Fruit fly (Drosophila melanogaster) whole organism, embryonic: ENCODE measurements around the gene CG16734.

Experiments used
- ATbp ChIP-seq: fragments of 200-800 bp; sonication (Bioruptor generic); optimal IDR thresholded peaks from 2 replicates; lab custom pipeline; 2017; ENCODE audit warnings: missing biosample characterization, mild to moderate bottlenecking, missing genetic modification characterization, missing genetic modification reagents
- Antp ChIP-seq: fragments of 200-800 bp; sonication (Bioruptor generic); optimal IDR thresholded peaks from 3 replicates; lab custom pipeline; 2016; ENCODE audit warnings: missing biosample characterization, missing genetic modification characterization
- CG11093 ChIP-seq: fragments of 200-800 bp; sonication (Bioruptor generic); IDR thresholded peaks from 3 replicates; pipeline ENCODE4 v1.3.6; 2022; ENCODE audit warnings: missing biosample characterization, missing genetic modification characterization
- CG12219 ChIP-seq: fragments of 200-800 bp; sonication (Bioruptor generic); optimal IDR thresholded peaks from 3 replicates; lab custom pipeline; 2018; ENCODE audit warnings: missing biosample characterization, mild to moderate bottlenecking, missing genetic modification characterization
- CG13775 ChIP-seq: fragments of 200-800 bp; sonication (Bioruptor generic); optimal IDR thresholded peaks from 3 replicates; lab custom pipeline; 2017; ENCODE audit warnings: missing biosample characterization, mild to moderate bottlenecking, missing genetic modification characterization
- CG16863 ChIP-seq: fragments of 200-800 bp; sonication (Bioruptor generic); optimal IDR thresholded peaks from 3 replicates; lab custom pipeline; 2016; ENCODE audit warnings: missing biosample characterization, missing genetic modification characterization
- CG17186 ChIP-seq: fragments of 200-800 bp; sonication (Bioruptor generic); optimal IDR thresholded peaks from 3 replicates; lab custom pipeline; 2017; ENCODE audit warnings: missing biosample characterization, missing genetic modification reagents, missing genetic modification characterization
- CG17912 ChIP-seq: fragments of 200-800 bp; sonication (Bioruptor generic); optimal IDR thresholded peaks from 2 replicates; lab custom pipeline; 2018; ENCODE audit warnings: missing biosample characterization, mild to moderate bottlenecking, missing genetic modification characterization
- CG2116 ChIP-seq: fragments of 200-800 bp; sonication (Bioruptor generic); optimal IDR thresholded peaks from 3 replicates; lab custom pipeline; 2018; ENCODE audit warnings: missing biosample characterization, mild to moderate bottlenecking, missing genetic modification characterization
- CG2129 ChIP-seq: fragments of 200-800 bp; sonication (Bioruptor generic); IDR thresholded peaks from 2 replicates; pipeline ENCODE4 v1.3.6; 2022; ENCODE audit warnings: missing biosample characterization, missing genetic modification characterization; ENCODE audit not compliant: partially characterized antibody
- CG2199 ChIP-seq: fragments of 200-800 bp; sonication (Bioruptor generic); IDR thresholded peaks from 3 replicates; pipeline ENCODE4 v1.3.6; 2022; ENCODE audit warnings: missing biosample characterization, missing genetic modification characterization
- CG32532 ChIP-seq: fragments of 200-800 bp; sonication (Bioruptor generic); IDR thresholded peaks from 2 replicates; pipeline ENCODE4 v1.3.6; 2022; ENCODE audit warnings: missing biosample characterization, missing genetic modification characterization
- CG4730 ChIP-seq: fragments of 200-800 bp; sonication (Bioruptor generic); IDR thresholded peaks from 2 replicates; pipeline ENCODE4 v1.3.6; 2022; ENCODE audit warnings: missing biosample characterization, missing genetic modification characterization
- CG4820 ChIP-seq: fragments of 200-800 bp; sonication (Bioruptor generic); optimal IDR thresholded peaks from 3 replicates; lab custom pipeline; 2016; ENCODE audit warnings: missing biosample characterization, missing genetic modification characterization
- CG5245 ChIP-seq: fragments of 200-800 bp; sonication (Bioruptor generic); optimal IDR thresholded peaks from 3 replicates; lab custom pipeline; 2016; ENCODE audit warnings: missing biosample characterization, missing genetic modification characterization
- CG6813 ChIP-seq: fragments of 200-800 bp; sonication (Bioruptor generic); optimal IDR thresholded peaks from 2 replicates; lab custom pipeline; 2017; ENCODE audit warnings: missing biosample characterization, missing genetic modification characterization, mild to moderate bottlenecking, moderate library complexity, missing genetic modification reagents
- CG9609 ChIP-seq: fragments of 200-800 bp; sonication (Bioruptor generic); optimal IDR thresholded peaks from 3 replicates; lab custom pipeline; 2016; ENCODE audit warnings: missing biosample characterization, missing genetic modification characterization
- CG9797 ChIP-seq: fragments of 200-800 bp; sonication (Bioruptor generic); optimal IDR thresholded peaks from 3 replicates; lab custom pipeline; 2018; ENCODE audit warnings: missing biosample characterization, mild to moderate bottlenecking, missing genetic modification characterization
- CTCF ChIP-seq: fragments of 200-800 bp; sonication (Bioruptor generic); optimal IDR thresholded peaks from 2 replicates; lab custom pipeline; 2017; ENCODE audit warnings: missing biosample characterization, mild to moderate bottlenecking, missing genetic modification characterization, moderate library complexity
- Eip74EF ChIP-seq, 2 experiments: fragments of 200-800 bp in 1 of 2; fragments of >200 bp in 1 of 2; sonication (Bioruptor generic) in 1 of 2; optimal IDR thresholded peaks; 2 replicates each; lab custom pipeline; 2017 to 2019; ENCODE audit warnings: missing biosample characterization in 2 of 2, missing genetic modification characterization in 2 of 2, mild to moderate bottlenecking in 1 of 2, moderate library complexity in 1 of 2
- Ets65A ChIP-seq: fragments of 200-800 bp; sonication (Bioruptor generic); peaks from one replicate; lab custom pipeline; 2016; ENCODE audit warnings: missing biosample characterization, missing genetic modification characterization
- Ets97D ChIP-seq: fragments of 200-800 bp; sonication (Bioruptor generic); optimal IDR thresholded peaks from 3 replicates; lab custom pipeline; 2016; ENCODE audit warnings: missing biosample characterization, missing genetic modification characterization
- Gsc ChIP-seq: fragments of 200-800 bp; sonication (Bioruptor generic); IDR thresholded peaks from 2 replicates; pipeline ENCODE4 v1.3.6; 2022; ENCODE audit warnings: missing biosample characterization, missing genetic modification characterization
- HmgD ChIP-seq: fragments of 200-800 bp; sonication (Bioruptor generic); optimal IDR thresholded peaks from 3 replicates; lab custom pipeline; 2016; ENCODE audit warnings: missing biosample characterization, missing genetic modification characterization
- MESR4 ChIP-seq: fragments of 200-800 bp; sonication (Bioruptor generic); optimal IDR thresholded peaks from 2 replicates; lab custom pipeline; 2018; ENCODE audit warnings: missing biosample characterization, mild to moderate bottlenecking, missing genetic modification characterization, moderate library complexity
- Med ChIP-seq: fragments of 200-800 bp; sonication (Bioruptor generic); peaks from one replicate; lab custom pipeline; 2016; ENCODE audit warnings: missing biosample characterization, missing genetic modification characterization, mild to moderate bottlenecking, inconsistent platforms, moderate library complexity
- Meics ChIP-seq: fragments of 200-800 bp; sonication (Bioruptor generic); optimal IDR thresholded peaks from 2 replicates; lab custom pipeline; 2017; ENCODE audit warnings: missing biosample characterization, mild to moderate bottlenecking, missing genetic modification characterization
- Rfx ChIP-seq: fragments of 200-800 bp; sonication (Bioruptor generic); IDR thresholded peaks from 2 replicates; pipeline ENCODE4 v1.3.6; 2022; ENCODE audit warnings: missing biosample characterization, missing genetic modification characterization
- Scr ChIP-seq: fragments of 200-800 bp; sonication (Bioruptor generic); IDR thresholded peaks from 2 replicates; pipeline ENCODE4 v1.3.6; 2022; ENCODE audit warnings: missing biosample characterization, missing genetic modification characterization; ENCODE audit not compliant: partially characterized antibody
- Sin3A ChIP-seq: fragments of >200 bp; optimal IDR thresholded peaks from 2 replicates; lab custom pipeline; 2018
- Xbp1 ChIP-seq: fragments of 200-800 bp; sonication (Bioruptor generic); optimal IDR thresholded peaks from 3 replicates; lab custom pipeline; 2016; ENCODE audit warnings: missing biosample characterization, mild to moderate bottlenecking, missing genetic modification characterization
- YL-1 ChIP-seq: fragments of 200-800 bp; sonication (Bioruptor generic); optimal IDR thresholded peaks from 3 replicates; lab custom pipeline; 2017; ENCODE audit warnings: missing biosample characterization, mild to moderate bottlenecking, missing genetic modification characterization
- amos ChIP-seq: fragments of 200-800 bp; sonication (Bioruptor generic); IDR thresholded peaks from 2 replicates; pipeline ENCODE4 v1.3.6; 2022; ENCODE audit warnings: missing biosample characterization, missing genetic modification characterization; ENCODE audit not compliant: partially characterized antibody
- bab2 ChIP-seq: fragments of 200-800 bp; sonication (Bioruptor generic); optimal IDR thresholded peaks from 2 replicates; lab custom pipeline; 2016; ENCODE audit warnings: missing biosample characterization, missing genetic modification characterization
- btn ChIP-seq: fragments of 200-800 bp; sonication (Bioruptor generic); optimal IDR thresholded peaks from 2 replicates; lab custom pipeline; 2016; ENCODE audit warnings: missing biosample characterization, missing genetic modification characterization
- chinmo ChIP-seq: fragments of 200-800 bp; sonication (Bioruptor generic); IDR thresholded peaks from 4 replicates; pipeline ENCODE4 v1.3.6; 2022; ENCODE audit warnings: missing biosample characterization, missing genetic modification characterization; ENCODE audit not compliant: partially characterized antibody
- dpn ChIP-seq, 2 experiments: fragments of 200-800 bp; sonication (Bioruptor generic); optimal IDR thresholded peaks; 3 replicates each; lab custom pipeline; 2016; ENCODE audit warnings: missing biosample characterization in 2 of 2, missing genetic modification characterization in 2 of 2
- eve ChIP-seq, 2 experiments: fragments of >200 bp; optimal IDR thresholded peaks; 2 replicates each; lab custom pipeline; 2017; ENCODE audit warnings: missing biosample characterization in 2 of 2, missing genetic modification characterization in 2 of 2
- fru ChIP-seq: fragments of >200 bp; optimal IDR thresholded peaks from 2 replicates; lab custom pipeline; 2017
- gem ChIP-seq: fragments of 200-800 bp; sonication (Bioruptor generic); optimal IDR thresholded peaks from 2 replicates; lab custom pipeline; 2019; ENCODE audit warnings: missing biosample characterization, mild to moderate bottlenecking, missing genetic modification characterization, moderate library complexity
- gsb ChIP-seq: fragments of 200-800 bp; sonication (Bioruptor generic); IDR thresholded peaks from 2 replicates; pipeline ENCODE4 v1.3.6; 2022; ENCODE audit warnings: missing biosample characterization, missing genetic modification characterization
- gt ChIP-seq: fragments of 200-800 bp; sonication (Bioruptor generic); IDR thresholded peaks from 2 replicates; pipeline ENCODE4 v1.3.6; 2022; ENCODE audit warnings: missing biosample characterization, missing genetic modification characterization
- her ChIP-seq: fragments of 200-800 bp; sonication (Bioruptor generic); optimal IDR thresholded peaks from 2 replicates; lab custom pipeline; 2016; ENCODE audit warnings: missing biosample characterization, missing genetic modification characterization
- kah ChIP-seq: fragments of 200-800 bp; sonication (Bioruptor generic); optimal IDR thresholded peaks from 2 replicates; lab custom pipeline; 2018; ENCODE audit warnings: missing biosample characterization, mild to moderate bottlenecking, missing genetic modification characterization
- lab ChIP-seq: fragments of 200-800 bp; sonication (Bioruptor generic); optimal IDR thresholded peaks from 3 replicates; lab custom pipeline; 2017; ENCODE audit warnings: missing biosample characterization, missing genetic modification characterization, mild to moderate bottlenecking, moderate library complexity, missing genetic modification reagents
- lmd ChIP-seq: fragments of 200-800 bp; sonication (Bioruptor generic); IDR thresholded peaks from 2 replicates; pipeline ENCODE4 v1.3.6; 2022; ENCODE audit warnings: missing biosample characterization, missing genetic modification characterization
- maf-S ChIP-seq: fragments of 200-800 bp; sonication (Bioruptor generic); optimal IDR thresholded peaks from 2 replicates; lab custom pipeline; 2016; ENCODE audit warnings: missing biosample characterization, missing genetic modification characterization
- nom ChIP-seq: fragments of 200-800 bp; sonication (Bioruptor generic); optimal IDR thresholded peaks from 2 replicates; lab custom pipeline; 2017; ENCODE audit warnings: missing biosample characterization, missing genetic modification characterization, mild to moderate bottlenecking, moderate library complexity, missing genetic modification reagents
- psq ChIP-seq: fragments of 200-800 bp; sonication (Bioruptor generic); optimal IDR thresholded peaks from 2 replicates; lab custom pipeline; 2017; ENCODE audit warnings: missing biosample characterization, missing genetic modification characterization
- tap ChIP-seq: fragments of 200-800 bp; optimal IDR thresholded peaks from 3 replicates; lab custom pipeline; 2019; ENCODE audit warnings: missing biosample characterization, mild to moderate bottlenecking, missing genetic modification characterization, moderate library complexity
- tna ChIP-seq: fragments of 200-800 bp; sonication (Bioruptor generic); IDR thresholded peaks from 2 replicates; pipeline ENCODE4 v1.3.6; 2022; ENCODE audit warnings: missing biosample characterization, missing genetic modification characterization; ENCODE audit not compliant: partially characterized antibody
- vnd ChIP-seq: fragments of 200-800 bp; sonication (Bioruptor generic); IDR thresholded peaks from 3 replicates; pipeline ENCODE4 v1.3.6; 2022; ENCODE audit warnings: missing biosample characterization, missing genetic modification characterization; ENCODE audit not compliant: partially characterized antibody

The CG16734 gene

DNA sequence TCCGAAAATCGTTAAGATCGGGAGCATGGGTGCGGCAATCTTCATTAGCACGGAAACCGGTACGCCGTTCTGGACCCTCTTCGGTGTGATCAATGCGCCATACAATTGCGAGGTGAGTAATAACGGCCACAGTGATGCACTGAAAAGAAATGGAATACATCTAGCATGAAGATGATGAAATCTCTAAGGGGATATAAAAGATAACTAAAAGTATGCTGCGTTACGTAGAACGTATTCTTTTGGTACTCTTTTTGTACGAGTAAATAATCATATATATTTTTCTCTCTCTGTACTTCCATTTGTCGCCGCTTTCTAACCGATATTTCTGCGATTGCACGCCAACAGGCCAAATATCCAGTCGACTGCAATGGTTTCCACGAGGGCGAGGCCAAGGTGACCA is 4.0 kb upstream of the CG16734 start (continued):
- no peak for TF ChIP-seq CG6813 (GFP tag; lab: Kevin White, UChicago)
- TF ChIP-seq CG12219 (GFP tag; lab: Kevin White, UChicago) = peak; percentile 20
- no peak for TF ChIP-seq Meics (GFP tag; lab: Kevin White, UChicago)
- TF ChIP-seq HmgD (GFP tag; lab: Kevin White, UChicago) = no peak
- no peak for TF ChIP-seq CG9609 (GFP tag; lab: Kevin White, UChicago)
- TF ChIP-seq kah (GFP tag; lab: Kevin White, UChicago) = no peak
- TF ChIP-seq YL-1 (GFP tag; lab: Kevin White, UChicago) = no peak
- no peak for TF ChIP-seq btn (GFP tag; lab: Kevin White, UChicago)
- 0 out of 2 replicates have a peak, but pooled peaks have one; percentile 45 for TF ChIP-seq CG4730
- TF ChIP-seq Antp = peak; percentile 14
- no peak for TF ChIP-seq Ets97D
- TF ChIP-seq Gsc (GFP tag; lab: Robert Waterston, UW) = no peak
- no peak for TF ChIP-seq gt
- TF ChIP-seq CG9797 = no peak
- no peak for TF ChIP-seq Sin3A (lab: Kevin White, UChicago)
- peak; percentile 33 for TF ChIP-seq Xbp1
- TF ChIP-seq nom (GFP tag; lab: Kevin White, UChicago) = no peak
- TF ChIP-seq CG2129 (GFP tag; lab: Robert Waterston, UW) = no peak
- peak; percentile 50 for TF ChIP-seq gem (tag; lab: Kevin White, UChicago)
- no peak for TF ChIP-seq tap
- no peak for TF ChIP-seq chinmo (GFP tag; lab: Robert Waterston, UW)
- no peak for TF ChIP-seq fru (lab: Kevin White, UChicago)
- TF ChIP-seq CG17912 = no peak
- no peak for TF ChIP-seq vnd (GFP tag; lab: Robert Waterston, UW)
- TF ChIP-seq dpn (GFP tag; optimal IDR thresholded peaks at IDR 0.05; lab: Kevin White, UChicago) = peak in 1 of 2 experiments; percentile 33
- no peak for TF ChIP-seq bab2 (GFP tag; lab: Kevin White, UChicago)
- TF ChIP-seq CG11093 = no peak
- TF ChIP-seq CG5245 = no peak
- 0 out of 2 replicates have a peak, but pooled peaks have one; percentile 20 for TF ChIP-seq CG32532 (GFP tag; lab: Robert Waterston, UW)
- no peak for TF ChIP-seq psq (GFP tag; lab: Kevin White, UChicago)
- TF ChIP-seq CG4820 (GFP tag; lab: Kevin White, UChicago) = peak; percentile 22
- TF ChIP-seq CG2199 = no peak
- no peak for TF ChIP-seq Scr (GFP tag; lab: Robert Waterston, UW)
- TF ChIP-seq eve (GFP tag; optimal IDR thresholded peaks at IDR 0.05; lab: Kevin White, UChicago) = no peak
- no peak for TF ChIP-seq CG17186 (GFP tag; lab: Kevin White, UChicago)
- no peak for TF ChIP-seq maf-S (GFP tag; lab: Kevin White, UChicago)
- TF ChIP-seq CG2116 (GFP tag; lab: Kevin White, UChicago) = no peak
- TF ChIP-seq CTCF (GFP tag; lab: Kevin White, UChicago) = no peak
- TF ChIP-seq lmd (GFP tag; lab: Robert Waterston, UW) = peak; percentile 39
- TF ChIP-seq CG16863 (GFP tag; lab: Kevin White, UChicago) = no peak
- TF ChIP-seq Ets65A (GFP tag; lab: Kevin White, UChicago) = no peak
- TF ChIP-seq Rfx = 0 out of 2 replicates have a peak, but pooled peaks have one; percentile 22
- TF ChIP-seq Eip74EF (GFP tag; optimal IDR thresholded peaks at IDR 0.05; lab: Kevin White, UChicago) = no peak
- no peak for TF ChIP-seq her (GFP tag; lab: Kevin White, UChicago)
- TF ChIP-seq ATbp (GFP tag; lab: Kevin White, UChicago) = no peak
- TF ChIP-seq lab = no peak
- no peak for TF ChIP-seq MESR4
- no peak for TF ChIP-seq CG13775 (GFP tag; lab: Kevin White, UChicago)
- TF ChIP-seq amos = no peak
- TF ChIP-seq tna (GFP tag; lab: Robert Waterston, UW) = no peak
- TF ChIP-seq Med (GFP tag; lab: Kevin White, UChicago) = peak; percentile 78
- TF ChIP-seq gsb = no peak
